Worm (Caenorhabditis elegans) whole organism, L2 larva: ENCODE measurements around the gene F44A2.3.

Experiments used
- fos-1 ChIP-seq: fragments of 150-350 bp; optimal IDR thresholded peaks from 2 replicates; lab custom pipeline; 2014; ENCODE audit warnings: missing biosample characterization, missing genetic modification characterization
- nhr-12 ChIP-seq: fragments of 150-350 bp; optimal IDR thresholded peaks from 2 replicates; lab custom pipeline; 2014; ENCODE audit warnings: missing biosample characterization, missing genetic modification characterization
- nhr-77 ChIP-seq: fragments of 150-350 bp; optimal IDR thresholded peaks from 2 replicates; lab custom pipeline; 2014; ENCODE audit warnings: missing biosample characterization, missing genetic modification characterization
- unc-62 ChIP-seq: fragments of 150-350 bp; optimal IDR thresholded peaks from 2 replicates; lab custom pipeline; 2014; ENCODE audit warnings: missing biosample characterization, missing genetic modification reagents, missing genetic modification characterization

DNA sequence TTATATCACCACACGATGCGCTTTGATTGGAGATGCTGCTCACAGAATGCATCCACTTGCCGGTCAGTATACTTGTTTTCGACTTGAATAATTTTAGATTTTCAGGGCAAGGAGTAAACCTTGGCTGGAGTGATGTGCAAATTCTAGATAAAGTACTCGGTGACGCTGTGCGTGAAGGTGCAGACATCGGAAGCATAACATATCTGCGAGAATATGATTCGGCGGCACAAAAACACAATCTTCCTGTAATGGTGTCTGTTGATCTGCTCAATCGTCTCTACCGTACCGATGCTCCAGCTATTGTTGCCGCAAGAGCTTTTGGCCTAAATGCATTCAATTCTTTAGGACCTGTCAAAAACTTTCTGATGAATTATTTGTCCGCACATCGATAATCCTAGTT is 33.2 kb downstream of the F44A2.3 start:
- TF ChIP-seq unc-62 (GFP tag; lab: Kevin White, UChicago) (no peak), nhr-77 (tag; lab: Kevin White, UChicago) (no peak), fos-1 (no peak), nhr-12 (tag; lab: Kevin White, UChicago) (no peak)
